Fruit fly (Drosophila melanogaster) whole organism, embryonic: ENCODE results near the gene CG9628.

Experiments
- Aef1 ChIP-seq: fragments of 200-800 bp; sonication (Bioruptor generic); IDR thresholded peaks from 3 replicates; pipeline ENCODE4 v1.3.6; 2022; ENCODE audit warnings: missing biosample characterization, missing genetic modification characterization
- Awh ChIP-seq: fragments of 200-800 bp; sonication (Bioruptor generic); IDR thresholded peaks from 2 replicates; pipeline ENCODE4, ENCODE4 v1.3.6; 2022; ENCODE audit warnings: missing biosample characterization, missing genetic modification characterization
- CG11504 ChIP-seq: fragments of 200-800 bp; sonication (Bioruptor generic); optimal IDR thresholded peaks from 3 replicates; lab custom pipeline; 2019; ENCODE audit warnings: missing biosample characterization, mild to moderate bottlenecking, missing genetic modification characterization, moderate library complexity
- CG12391 ChIP-seq: fragments of 200-800 bp; sonication (Bioruptor generic); optimal IDR thresholded peaks from 3 replicates; lab custom pipeline; 2018; ENCODE audit warnings: missing biosample characterization, mild to moderate bottlenecking, missing genetic modification characterization, moderate library complexity
- CG15269 ChIP-seq: fragments of 200-800 bp; sonication (Bioruptor generic); optimal IDR thresholded peaks from 2 replicates; lab custom pipeline; 2018; ENCODE audit warnings: missing biosample characterization, mild to moderate bottlenecking, missing genetic modification characterization, moderate library complexity
- CG1529 ChIP-seq: fragments of 200-800 bp; sonication (Bioruptor generic); optimal IDR thresholded peaks from 3 replicates; lab custom pipeline; 2018; ENCODE audit warnings: missing biosample characterization, missing genetic modification characterization
- CG1602 ChIP-seq: fragments of 200-800 bp; sonication (Bioruptor generic); optimal IDR thresholded peaks from 3 replicates; lab custom pipeline; 2016; ENCODE audit warnings: missing biosample characterization, missing genetic modification characterization
- CG17829 ChIP-seq: fragments of 200-800 bp; optimal IDR thresholded peaks from 2 replicates; lab custom pipeline; 2019; ENCODE audit warnings: missing biosample characterization, mild to moderate bottlenecking, missing genetic modification characterization, moderate library complexity
- CG18599 ChIP-seq: fragments of 200-800 bp; sonication (Bioruptor generic); optimal IDR thresholded peaks from 3 replicates; lab custom pipeline; 2017; ENCODE audit warnings: missing biosample characterization, missing genetic modification characterization, mild to moderate bottlenecking, moderate library complexity, missing genetic modification reagents
- CG2129 ChIP-seq: fragments of 200-800 bp; sonication (Bioruptor generic); IDR thresholded peaks from 2 replicates; pipeline ENCODE4 v1.3.6; 2022; ENCODE audit warnings: missing biosample characterization, missing genetic modification characterization; ENCODE audit not compliant: partially characterized antibody
- CG30020 ChIP-seq: fragments of 200-800 bp; optimal IDR thresholded peaks from 2 replicates; lab custom pipeline; 2019; ENCODE audit warnings: missing biosample characterization, mild to moderate bottlenecking, missing genetic modification characterization, moderate library complexity
- CG31365 ChIP-seq: fragments of 200-800 bp; sonication (Bioruptor generic); optimal IDR thresholded peaks from 2 replicates; lab custom pipeline; 2018; ENCODE audit warnings: missing biosample characterization, mild to moderate bottlenecking, missing genetic modification characterization
- CG4424 ChIP-seq: fragments of 200-800 bp; sonication (Bioruptor generic); optimal IDR thresholded peaks from 3 replicates; lab custom pipeline; 2016; ENCODE audit warnings: missing biosample characterization, missing genetic modification characterization
- CG7839 ChIP-seq: fragments of 200-800 bp; sonication (Bioruptor generic); optimal IDR thresholded peaks from 3 replicates; lab custom pipeline; 2018; ENCODE audit warnings: missing biosample characterization, mild to moderate bottlenecking, missing genetic modification characterization, moderate library complexity
- CG7987 ChIP-seq: fragments of 200-800 bp; sonication (Bioruptor generic); optimal IDR thresholded peaks from 2 replicates; lab custom pipeline; 2018; ENCODE audit warnings: missing biosample characterization, mild to moderate bottlenecking, missing genetic modification characterization, moderate library complexity
- CG9727 ChIP-seq: fragments of 200-800 bp; sonication (Bioruptor generic); optimal IDR thresholded peaks from 3 replicates; lab custom pipeline; 2017; ENCODE audit warnings: missing biosample characterization, mild to moderate bottlenecking, missing genetic modification characterization
- CG9932 ChIP-seq: fragments of 200-800 bp; sonication (Bioruptor generic); IDR thresholded peaks from 2 replicates; pipeline ENCODE4 v1.3.6; 2022; ENCODE audit warnings: missing biosample characterization, missing genetic modification characterization
- CkIIα-i1 ChIP-seq: fragments of 200-800 bp; sonication (Bioruptor generic); IDR thresholded peaks from 2 replicates; pipeline ENCODE4 v1.3.6; 2022; ENCODE audit warnings: missing biosample characterization, missing genetic modification characterization
- D19A ChIP-seq: fragments of 200-800 bp; optimal IDR thresholded peaks from 3 replicates; lab custom pipeline; 2019; ENCODE audit warnings: missing biosample characterization, mild to moderate bottlenecking, missing genetic modification characterization, moderate library complexity
- Dp ChIP-seq: fragments of 200-800 bp; sonication (Bioruptor generic); optimal IDR thresholded peaks from 2 replicates; lab custom pipeline; 2018; ENCODE audit warnings: missing biosample characterization, mild to moderate bottlenecking, missing genetic modification characterization, moderate library complexity
- E2f2 ChIP-seq: fragments of 200-800 bp; sonication (Bioruptor generic); IDR thresholded peaks from 2 replicates; pipeline ENCODE4 v1.3.6; 2022; ENCODE audit warnings: missing biosample characterization, missing genetic modification characterization
- Gug ChIP-seq: fragments of 200-800 bp; sonication (Bioruptor generic); IDR thresholded peaks from 4 replicates; pipeline ENCODE4 v1.3.6; 2022; ENCODE audit warnings: missing biosample characterization, missing genetic modification characterization
- HHEX ChIP-seq: fragments of 200-800 bp; sonication (Bioruptor generic); optimal IDR thresholded peaks from 3 replicates; lab custom pipeline; 2017; ENCODE audit warnings: missing biosample characterization, mild to moderate bottlenecking, missing genetic modification characterization, missing genetic modification reagents
- Lpt ChIP-seq: fragments of >200 bp; optimal IDR thresholded peaks from 2 replicates; lab custom pipeline; 2018; ENCODE audit warnings: missing biosample characterization, missing genetic modification characterization
- Meics ChIP-seq: fragments of 200-800 bp; sonication (Bioruptor generic); optimal IDR thresholded peaks from 2 replicates; lab custom pipeline; 2017; ENCODE audit warnings: missing biosample characterization, mild to moderate bottlenecking, missing genetic modification characterization
- Oli ChIP-seq: fragments of 200-800 bp; sonication (Bioruptor generic); optimal IDR thresholded peaks from 2 replicates; lab custom pipeline; 2018; ENCODE audit warnings: missing biosample characterization, mild to moderate bottlenecking, missing genetic modification characterization, moderate library complexity
- Rfx ChIP-seq: fragments of 200-800 bp; sonication (Bioruptor generic); IDR thresholded peaks from 2 replicates; pipeline ENCODE4 v1.3.6; 2022; ENCODE audit warnings: missing biosample characterization, missing genetic modification characterization
- Six4 ChIP-seq: fragments of 200-800 bp; sonication (Bioruptor generic); optimal IDR thresholded peaks from 2 replicates; lab custom pipeline; 2016; ENCODE audit warnings: missing biosample characterization, missing genetic modification characterization
- Tbp ChIP-seq: fragments of >200 bp; optimal IDR thresholded peaks from 2 replicates; lab custom pipeline; 2018; ENCODE audit warnings: missing biosample characterization, missing genetic modification characterization
- ato ChIP-seq: fragments of 200-800 bp; sonication (Bioruptor generic); IDR thresholded peaks from 2 replicates; pipeline ENCODE4 v1.3.6; 2022; ENCODE audit warnings: missing biosample characterization, missing genetic modification characterization; ENCODE audit not compliant: partially characterized antibody
- bcd ChIP-seq: fragments of 200-800 bp; sonication (Bioruptor generic); optimal IDR thresholded peaks from 2 replicates; lab custom pipeline; 2017; ENCODE audit warnings: missing biosample characterization, mild to moderate bottlenecking, missing genetic modification characterization
- bigmax ChIP-seq: fragments of 200-800 bp; sonication (Bioruptor generic); optimal IDR thresholded peaks from 2 replicates; lab custom pipeline; 2018; ENCODE audit warnings: missing biosample characterization, mild to moderate bottlenecking, missing genetic modification characterization
- dan ChIP-seq: fragments of 200-800 bp; sonication (Bioruptor generic); IDR thresholded peaks from 2 replicates; pipeline ENCODE4 v1.3.6; 2022; ENCODE audit warnings: missing biosample characterization, missing genetic modification characterization
- emc ChIP-seq: fragments of 200-800 bp; sonication (Bioruptor generic); optimal IDR thresholded peaks from 2 replicates; lab custom pipeline; 2016; ENCODE audit warnings: missing biosample characterization, missing genetic modification characterization
- exex ChIP-seq: fragments of 200-800 bp; sonication (Bioruptor generic); optimal IDR thresholded peaks from 4 replicates; lab custom pipeline; 2018; ENCODE audit warnings: missing biosample characterization, mild to moderate bottlenecking, missing genetic modification characterization, moderate library complexity
- gcm ChIP-seq: fragments of 200-800 bp; sonication (Bioruptor generic); optimal IDR thresholded peaks from 2 replicates; lab custom pipeline; 2019; ENCODE audit warnings: missing biosample characterization, mild to moderate bottlenecking, missing genetic modification characterization, moderate library complexity
- hkb ChIP-seq, 2 experiments: fragments of 200-800 bp in 1 of 2; fragments of >200 bp in 1 of 2; sonication (Bioruptor generic) in 1 of 2; IDR thresholded peaks in 1 of 2; optimal IDR thresholded peaks in 1 of 2; 2 replicates each; pipeline versions ENCODE4 v1.3.6 to Lab custom; 2017 to 2022; ENCODE audit warnings: missing biosample characterization in 1 of 2, missing genetic modification characterization in 1 of 2
- hth ChIP-seq: fragments of >200 bp; optimal IDR thresholded peaks from 2 replicates; lab custom pipeline; 2017; ENCODE audit warnings: inconsistent platforms
- knrl ChIP-seq: fragments of 200-800 bp; sonication (Bioruptor generic); IDR thresholded peaks from 3 replicates; pipeline ENCODE4 v1.3.6; 2022; ENCODE audit warnings: missing biosample characterization, missing genetic modification characterization; ENCODE audit not compliant: partially characterized antibody
- lilli ChIP-seq: fragments of 200-800 bp; sonication (Bioruptor generic); optimal IDR thresholded peaks from 3 replicates; lab custom pipeline; 2016; ENCODE audit warnings: missing biosample characterization, missing genetic modification characterization
- lola ChIP-seq, 3 experiments: fragments of >200 bp in 2 of 3; fragments of 200-800 bp in 1 of 3; sonication (Bioruptor generic) in 1 of 3; optimal IDR thresholded peaks; 2 replicates each; lab custom pipeline; 2017 to 2019; ENCODE audit warnings: missing biosample characterization in 3 of 3, missing genetic modification characterization in 3 of 3, mild to moderate bottlenecking in 1 of 3, moderate library complexity in 1 of 3
- nmo ChIP-seq: fragments of 200-800 bp; sonication (Bioruptor generic); optimal IDR thresholded peaks from 2 replicates; lab custom pipeline; 2018; ENCODE audit warnings: missing biosample characterization, mild to moderate bottlenecking, missing genetic modification characterization, moderate library complexity
- psq ChIP-seq: fragments of 200-800 bp; sonication (Bioruptor generic); optimal IDR thresholded peaks from 2 replicates; lab custom pipeline; 2017; ENCODE audit warnings: missing biosample characterization, missing genetic modification characterization
- row ChIP-seq: fragments of 200-800 bp; sonication (Bioruptor generic); IDR thresholded peaks from 3 replicates; pipeline ENCODE4 v1.3.6; 2022; ENCODE audit warnings: missing biosample characterization, missing genetic modification characterization
- slbo ChIP-seq: fragments of 200-800 bp; sonication (Bioruptor generic); IDR thresholded peaks from 2 replicates; pipeline ENCODE4 v1.3.6; 2022; ENCODE audit warnings: missing biosample characterization, missing genetic modification characterization
- slou ChIP-seq: fragments of 200-800 bp; sonication (Bioruptor generic); optimal IDR thresholded peaks from 3 replicates; lab custom pipeline; 2016; ENCODE audit warnings: missing biosample characterization, missing genetic modification characterization
- sob ChIP-seq: fragments of 200-800 bp; sonication (Bioruptor generic); IDR thresholded peaks from 2 replicates; pipeline ENCODE4 v1.3.6; 2022; ENCODE audit warnings: missing biosample characterization, missing genetic modification characterization
- usp ChIP-seq: fragments of >200 bp; optimal IDR thresholded peaks from 2 replicates; lab custom pipeline; 2017; ENCODE audit warnings: missing biosample characterization, missing genetic modification characterization

Gene CG9628

DNA sequence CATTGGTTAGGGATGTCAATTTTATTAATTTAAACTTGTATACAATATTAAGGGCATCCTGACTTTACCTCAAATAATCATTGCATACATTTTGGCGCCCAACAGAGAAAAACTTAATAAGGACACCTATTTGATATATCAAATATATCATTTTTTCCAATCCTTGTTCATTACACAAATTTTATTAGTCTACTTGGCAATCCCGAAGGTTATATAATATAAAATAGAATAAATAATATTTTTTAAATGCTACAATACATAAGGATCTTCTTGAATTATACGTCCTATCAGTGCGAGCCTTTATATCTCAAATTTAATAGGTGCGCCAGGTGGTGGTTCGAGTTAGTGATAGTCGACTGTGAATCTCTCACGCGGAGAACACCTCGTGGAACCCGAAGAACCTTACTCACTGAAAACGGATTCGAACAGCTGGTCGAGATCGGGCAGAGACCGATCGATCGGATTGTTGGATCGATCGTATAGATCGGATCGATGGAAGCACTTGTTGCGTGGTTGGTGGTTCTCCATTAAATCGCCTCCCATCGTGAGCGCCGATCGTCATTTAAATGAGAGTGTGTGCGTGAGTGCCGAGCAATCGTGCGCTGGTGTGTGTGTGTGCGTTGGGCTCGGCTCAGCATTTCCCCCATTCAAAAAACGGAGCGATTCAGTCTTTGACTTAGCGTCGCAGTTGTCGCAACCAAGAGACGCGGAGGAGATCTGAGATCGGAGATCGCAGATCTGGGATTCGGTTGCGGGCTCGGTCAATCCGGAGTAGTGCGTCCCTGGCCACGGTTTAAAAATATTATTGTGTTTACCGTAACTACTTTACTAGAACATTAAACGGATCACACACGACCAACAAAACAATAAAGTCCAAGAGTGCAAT lies 8.6 kb upstream of the CG9628 start, which contains the start of gene shd (continued):
- no peak for TF ChIP-seq E2f2 (GFP tag; lab: Robert Waterston, UW)
- no peak for TF ChIP-seq dan (GFP tag; lab: Robert Waterston, UW)
- TF ChIP-seq emc (GFP tag; lab: Kevin White, UChicago): no peak
- no peak for TF ChIP-seq CkIIα-i1 (GFP tag; lab: Robert Waterston, UW)
- TF ChIP-seq slbo (GFP tag; lab: Robert Waterston, UW): peak; percentile 51; the same call in 1 of the 2 replicates
- peak; percentile 22 for TF ChIP-seq HHEX (GFP tag; lab: Kevin White, UChicago)
- TF ChIP-seq CG11504 (tag; lab: Kevin White, UChicago): peak; percentile 39
- no peak for TF ChIP-seq Lpt (GFP tag; lab: Kevin White, UChicago)
- TF ChIP-seq Oli (tag; lab: Kevin White, UChicago): peak; percentile 57
- no peak for TF ChIP-seq ato (GFP tag; lab: Robert Waterston, UW)
- TF ChIP-seq knrl (GFP tag; lab: Robert Waterston, UW): no peak
- TF ChIP-seq bcd (GFP tag; lab: Kevin White, UChicago): peak; percentile 21
- TF ChIP-seq bigmax (GFP tag; lab: Kevin White, UChicago): no peak
- no peak for TF ChIP-seq CG18599
- TF ChIP-seq D19A (tag; lab: Kevin White, UChicago): no peak
- TF ChIP-seq Rfx (GFP tag; lab: Robert Waterston, UW): peak; percentile 28; the same call in 1 of the 2 replicates
- no peak for TF ChIP-seq exex (tag; lab: Kevin White, UChicago)
- no peak for TF ChIP-seq slou (GFP tag; lab: Kevin White, UChicago)
- TF ChIP-seq CG7987 (GFP tag; lab: Kevin White, UChicago): no peak
- peak; percentile 8 for TF ChIP-seq CG1529 (GFP tag; lab: Kevin White, UChicago)
- no peak for TF ChIP-seq CG2129 (GFP tag; lab: Robert Waterston, UW)
- peak; percentile 9 for TF ChIP-seq CG17829 (tag; lab: Kevin White, UChicago)
- TF ChIP-seq Meics (GFP tag; lab: Kevin White, UChicago): peak; percentile 66
- TF ChIP-seq CG15269 (tag; lab: Kevin White, UChicago): peak; percentile 26
- peak; percentile 57 for TF ChIP-seq CG12391
- peak; percentile 32 for TF ChIP-seq CG4424
- peak; percentile 17; the same call in 1 of the 2 replicates for TF ChIP-seq CG9932 (GFP tag; lab: Robert Waterston, UW)
- 0 out of 3 replicates have a peak, but pooled peaks have one; percentile 31 for TF ChIP-seq Aef1 (GFP tag; lab: Robert Waterston, UW)
- TF ChIP-seq CG31365: no peak
- peak in 1 of 3 experiments; percentile 69 for TF ChIP-seq lola (GFP tag; optimal IDR thresholded peaks at IDR 0.05; lab: Kevin White, UChicago)
- TF ChIP-seq CG7839 (tag; lab: Kevin White, UChicago): peak; percentile 61
- TF ChIP-seq CG9727 (GFP tag; lab: Kevin White, UChicago): peak; percentile 36
- TF ChIP-seq CG30020: no peak
- TF ChIP-seq hth (lab: Kevin White, UChicago): no peak
- TF ChIP-seq lilli: no peak
- TF ChIP-seq usp (GFP tag; lab: Kevin White, UChicago): no peak
- peak; percentile 34 for TF ChIP-seq CG1602 (GFP tag; lab: Kevin White, UChicago)
- no peak for TF ChIP-seq psq (GFP tag; lab: Kevin White, UChicago)
- TF ChIP-seq row (GFP tag; lab: Robert Waterston, UW): peak; percentile 64
- TF ChIP-seq sob: peak; percentile 30; the same call in 1 of the 2 replicates
- TF ChIP-seq nmo: peak; percentile 40
- TF ChIP-seq gcm (GFP tag; lab: Kevin White, UChicago): no peak
- TF ChIP-seq Tbp: no peak
- TF ChIP-seq Dp: no peak
- peak; percentile 39; the same call in 1 of the 4 replicates for TF ChIP-seq Gug (GFP tag; lab: Robert Waterston, UW)
- TF ChIP-seq hkb (optimal IDR thresholded peaks at IDR 0.05; lab: Kevin White, UChicago): no peak
- TF ChIP-seq hkb (GFP tag; IDR thresholded peaks at IDR 0.05; lab: Robert Waterston, UW): no peak
- 0 out of 2 replicates have a peak, but pooled peaks have one; percentile 29 for TF ChIP-seq Awh (GFP tag; lab: Robert Waterston, UW)
- TF ChIP-seq Six4 (GFP tag; lab: Kevin White, UChicago): no peak
